ENCODE assay signal across 4 fruit fly cellular contexts in the genomic region with DNA sequence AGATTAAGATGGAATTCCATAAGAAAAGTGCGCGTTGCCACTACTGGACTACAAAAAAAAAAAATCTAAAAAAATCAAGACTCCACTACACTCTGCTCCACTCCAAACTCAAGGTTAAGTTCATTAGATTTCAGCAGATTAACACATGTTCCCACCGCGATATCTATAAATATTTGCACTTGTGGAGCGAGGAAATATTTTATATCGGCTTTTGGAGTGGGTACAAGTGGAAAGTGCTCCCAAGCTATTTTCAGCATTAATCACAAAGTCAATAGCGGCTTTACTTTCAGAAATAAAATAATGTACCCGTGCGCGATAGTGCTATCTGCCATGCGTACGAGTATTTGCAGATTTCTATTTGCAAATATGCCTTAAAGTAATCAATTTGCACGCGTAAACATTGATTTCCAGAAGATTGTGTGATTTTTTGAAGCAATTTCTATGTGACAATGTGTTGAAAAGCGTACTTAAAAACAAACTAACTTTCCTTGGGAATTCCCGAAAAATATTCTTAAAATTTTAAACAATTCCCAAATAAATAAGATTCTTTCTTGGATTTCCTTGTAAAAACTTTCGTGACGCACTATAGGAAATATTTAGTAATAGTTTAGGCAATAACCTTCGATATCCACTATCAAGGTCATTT.
TF ChIP-seq lines count a peak whose summit lies in the region.

No protein-coding gene starts in this region.

- no peak for TF ChIP-seq CTCF in whole organism, embryonic (GFP tag; optimal IDR thresholded peaks at IDR 0.05; lab: Kevin White, UChicago)

TF ChIP-seq in whole organism, adult, 20 proteins besides CTCF, POLR2A, EP300 and RAD21:
- TF ChIP-seq kay (GFP tag; lab: Kevin White, UChicago; ENCODE audit: borderline replicate concordance) (peak; percentile 78), bab1 (GFP tag; optimal IDR thresholded peaks at IDR 0.05; lab: Kevin White, UChicago) (no peak), CG5204 (GFP tag; optimal IDR thresholded peaks at IDR 0.05; lab: Kevin White, UChicago) (peak; percentile 19), cic (GFP tag; optimal IDR thresholded peaks at IDR 0.05; lab: Kevin White, UChicago) (peak; percentile 56)

TF ChIP-seq in whole organism, embryonic, 481 proteins besides CTCF, POLR2A, EP300 and RAD21 (continues in another document):
- peak; percentile 42 for TF ChIP-seq Hmr (GFP tag; optimal IDR thresholded peaks at IDR 0.05; lab: Kevin White, UChicago)
- TF ChIP-seq CG6175 (GFP tag; IDR thresholded peaks at IDR 0.05; lab: Robert Waterston, UW), result no peak
- 0 out of 3 replicates have a peak, but pooled peaks have one; percentile 17 for TF ChIP-seq CG11695 (GFP tag; IDR thresholded peaks at IDR 0.05; lab: Robert Waterston, UW)
- TF ChIP-seq CrebB (tag; optimal IDR thresholded peaks at IDR 0.05; lab: Kevin White, UChicago), result no peak
- no peak for TF ChIP-seq CG12155 (GFP tag; optimal IDR thresholded peaks at IDR 0.05; lab: Kevin White, UChicago)
- TF ChIP-seq CG34422 (GFP tag; IDR thresholded peaks at IDR 0.05; lab: Robert Waterston, UW), result no peak
- TF ChIP-seq exex (tag; optimal IDR thresholded peaks at IDR 0.05; lab: Kevin White, UChicago), result peak; percentile 43
- no peak for TF ChIP-seq hkb (optimal IDR thresholded peaks at IDR 0.05; lab: Kevin White, UChicago)
- TF ChIP-seq hkb (GFP tag; IDR thresholded peaks at IDR 0.05; lab: Robert Waterston, UW), result 0 out of 2 replicates have a peak, but pooled peaks have one; percentile 27
- TF ChIP-seq CG30020 (tag; optimal IDR thresholded peaks at IDR 0.05; lab: Kevin White, UChicago), result no peak
- peak; percentile 29 for TF ChIP-seq sd (tag; optimal IDR thresholded peaks at IDR 0.05; lab: Kevin White, UChicago)
- TF ChIP-seq rib (GFP tag; IDR thresholded peaks at IDR 0.05; lab: Robert Waterston, UW), result 0 out of 2 replicates have a peak, but pooled peaks have one; percentile 8
- no peak for TF ChIP-seq Mrtf (GFP tag; IDR thresholded peaks at IDR 0.05; lab: Robert Waterston, UW)
- no peak for TF ChIP-seq hbn (GFP tag; IDR thresholded peaks at IDR 0.05; lab: Robert Waterston, UW; ENCODE audit: partially characterized antibody)
- TF ChIP-seq cwo (GFP tag; optimal IDR thresholded peaks at IDR 0.05; lab: Kevin White, UChicago), result peak; percentile 53
- no peak for TF ChIP-seq CG8089 (GFP tag; optimal IDR thresholded peaks at IDR 0.05; lab: Kevin White, UChicago)
- TF ChIP-seq lab (GFP tag; optimal IDR thresholded peaks at IDR 0.05; lab: Kevin White, UChicago), result peak; percentile 58
- no peak for TF ChIP-seq CG9437 (GFP tag; optimal IDR thresholded peaks at IDR 0.05; lab: Kevin White, UChicago)
- no peak for TF ChIP-seq CG5245 (GFP tag; optimal IDR thresholded peaks at IDR 0.05; lab: Kevin White, UChicago)
- TF ChIP-seq Med (GFP tag; lab: Kevin White, UChicago), result peak; percentile 81
- no peak for TF ChIP-seq odd (GFP tag; optimal IDR thresholded peaks at IDR 0.05; lab: Kevin White, UChicago)
- no peak for TF ChIP-seq CG13775 (GFP tag; optimal IDR thresholded peaks at IDR 0.05; lab: Kevin White, UChicago)
- peak; percentile 25 for TF ChIP-seq CG12769 (tag; optimal IDR thresholded peaks at IDR 0.05; lab: Kevin White, UChicago)
- no peak for TF ChIP-seq Pdp1 (GFP tag; optimal IDR thresholded peaks at IDR 0.05; lab: Kevin White, UChicago)
- peak; percentile 10 for TF ChIP-seq Fer1 (GFP tag; optimal IDR thresholded peaks at IDR 0.05; lab: Kevin White, UChicago)
- TF ChIP-seq CG10979 (tag; optimal IDR thresholded peaks at IDR 0.05; lab: Kevin White, UChicago), result no peak

TF ChIP-seq in whole organism, prepupa, 60 proteins besides CTCF, POLR2A, EP300 and RAD21:
- peak; percentile 23 for TF ChIP-seq CG32006 (GFP tag; optimal IDR thresholded peaks at IDR 0.05; lab: Kevin White, UChicago)
- TF ChIP-seq vri (GFP tag; optimal IDR thresholded peaks at IDR 0.05; lab: Kevin White, UChicago), result no peak
- TF ChIP-seq CG6276 (GFP tag; optimal IDR thresholded peaks at IDR 0.05; lab: Kevin White, UChicago), result peak; percentile 0
- peak; percentile 74 for TF ChIP-seq fkh (GFP tag; optimal IDR thresholded peaks at IDR 0.05; lab: Kevin White, UChicago)
- no peak for TF ChIP-seq dac (GFP tag; optimal IDR thresholded peaks at IDR 0.05; lab: Kevin White, UChicago)
- no peak for TF ChIP-seq net (GFP tag; optimal IDR thresholded peaks at IDR 0.05; lab: Kevin White, UChicago)
- no peak for TF ChIP-seq Gug (GFP tag; IDR thresholded peaks at IDR 0.05; lab: Robert Waterston, UW)
- TF ChIP-seq Hr38 (GFP tag; optimal IDR thresholded peaks at IDR 0.05; lab: Kevin White, UChicago), result no peak
- no peak for TF ChIP-seq achi (GFP tag; optimal IDR thresholded peaks at IDR 0.05; lab: Kevin White, UChicago)
- no peak for TF ChIP-seq Ets21C (GFP tag; optimal IDR thresholded peaks at IDR 0.05; lab: Kevin White, UChicago)
- TF ChIP-seq pdm3 (GFP tag; optimal IDR thresholded peaks at IDR 0.05; lab: Kevin White, UChicago), result peak; percentile 2
- no peak for TF ChIP-seq CG11762 (GFP tag; optimal IDR thresholded peaks at IDR 0.05; lab: Kevin White, UChicago; ENCODE audit: insufficient read depth)
- TF ChIP-seq Sox14 (GFP tag; optimal IDR thresholded peaks at IDR 0.05; lab: Kevin White, UChicago), result no peak
- TF ChIP-seq Eip78C (GFP tag; lab: Kevin White, UChicago), result peak; percentile 75
- TF ChIP-seq CG8319 (GFP tag; optimal IDR thresholded peaks at IDR 0.05; lab: Kevin White, UChicago), result no peak
- no peak for TF ChIP-seq CG10631 (GFP tag; optimal IDR thresholded peaks at IDR 0.05; lab: Kevin White, UChicago)
- TF ChIP-seq OdsH (GFP tag; optimal IDR thresholded peaks at IDR 0.05; lab: Kevin White, UChicago), result no peak
- TF ChIP-seq topi (GFP tag; optimal IDR thresholded peaks at IDR 0.05; lab: Kevin White, UChicago), result no peak
- TF ChIP-seq Sox15 (GFP tag; optimal IDR thresholded peaks at IDR 0.05; lab: Kevin White, UChicago), result no peak
- TF ChIP-seq Lpt (GFP tag; optimal IDR thresholded peaks at IDR 0.05; lab: Kevin White, UChicago), result no peak
- TF ChIP-seq CG6854 (GFP tag; optimal IDR thresholded peaks at IDR 0.05; lab: Kevin White, UChicago), result no peak

TF ChIP-seq in whole organism, pupa, 21 proteins besides CTCF, POLR2A, EP300 and RAD21:
- TF ChIP-seq D1 (tag; optimal IDR thresholded peaks at IDR 0.05; lab: Kevin White, UChicago) (no peak), CG14655 (GFP tag; optimal IDR thresholded peaks at IDR 0.05; lab: Kevin White, UChicago) (peak; percentile 3)
